Fruit fly (Drosophila melanogaster) S2 (cell line): Measurements from ENCODE around the gene comm2.

ENCODE experiments used
- CG8478 ChIP-seq: fragments of >200 bp; optimal IDR thresholded peaks from 2 replicates; lab custom pipeline; 2018
- CTCF ChIP-seq, 2 experiments: fragments of >200 bp; optimal IDR thresholded peaks; 2 replicates each; lab custom pipeline; 2018

comm2 gene

DNA sequence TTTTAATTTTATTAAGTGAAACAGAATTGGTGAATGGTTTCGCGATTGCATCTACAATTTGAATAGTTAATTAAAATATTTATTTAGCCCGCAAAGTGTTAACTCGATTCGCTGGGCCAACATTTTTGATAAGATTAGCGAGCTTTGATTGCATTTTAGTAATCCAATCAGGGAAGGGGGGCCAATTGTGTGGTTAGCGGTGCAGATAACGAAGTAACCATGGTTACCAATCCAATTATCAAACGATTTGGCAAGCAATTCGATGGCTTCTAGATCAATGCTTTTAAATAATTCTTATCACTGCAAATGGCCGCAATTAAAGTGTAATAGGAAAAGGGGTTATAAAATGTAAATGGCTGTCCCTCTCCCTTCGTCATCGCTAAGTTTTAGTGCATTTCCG is 7.3 kb downstream of the comm2 start:
- TF ChIP-seq CG8478 (no peak), CTCF (optimal IDR thresholded peaks at IDR 0.05; lab: Kevin White, UChicago) (no peak)

dm6 chr3L:15691968-15692367 is 7.7 kb downstream of the comm2 start, which contains the start of gene CG34451:
Gene CG34451, minus strand, starts transcription at chr3L:15692068.
- TF ChIP-seq CTCF (optimal IDR thresholded peaks at IDR 0.05; lab: Kevin White, UChicago) (no peak), CG8478 (no peak)

DNA sequence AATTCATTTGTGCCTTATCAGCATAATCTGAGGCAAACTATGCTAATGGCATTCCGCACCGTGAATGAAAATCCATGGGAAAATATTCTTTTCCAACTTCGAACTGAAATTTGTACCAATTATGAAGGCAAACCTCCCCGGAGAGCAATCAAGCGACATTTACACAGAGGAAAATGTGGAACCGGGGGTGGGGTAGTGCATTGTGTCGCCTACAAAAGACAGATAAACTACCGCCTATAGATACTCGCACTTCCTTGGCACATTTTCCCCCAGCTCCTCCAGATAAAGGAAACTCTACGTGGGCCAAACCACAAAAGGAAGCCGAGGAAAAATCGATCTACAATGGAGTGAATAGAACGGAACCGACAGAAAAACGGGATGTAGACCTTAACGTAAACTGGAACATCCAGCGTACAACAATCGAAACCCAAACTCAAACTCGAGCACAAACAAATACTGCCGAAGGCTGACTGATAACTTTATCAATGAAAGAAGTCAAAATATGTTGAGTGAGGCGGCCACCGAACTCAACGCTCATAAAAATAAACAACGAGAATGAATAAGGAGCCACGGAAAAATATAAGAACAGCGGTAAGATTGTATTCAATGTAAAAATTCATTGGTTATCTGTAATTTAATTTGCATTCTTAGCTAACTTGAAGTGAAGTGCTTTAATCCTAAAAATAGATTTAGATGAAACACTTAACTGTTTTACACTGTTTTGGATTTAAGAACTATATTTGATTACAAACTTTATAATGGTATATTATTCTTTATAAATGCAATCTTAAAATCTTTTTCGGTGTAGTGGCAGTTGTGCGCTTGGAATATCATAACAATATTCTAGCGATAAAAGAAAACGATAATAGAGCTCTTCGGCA is 8.7 kb downstream of the comm2 start:
- TF ChIP-seq CTCF (optimal IDR thresholded peaks at IDR 0.05; lab: Kevin White, UChicago): no peak
- TF ChIP-seq CG8478: no peak

- TF ChIP-seq CTCF (optimal IDR thresholded peaks at IDR 0.05; lab: Kevin White, UChicago): no peak
- no peak for TF ChIP-seq CG8478
Observed at dm6 chr3L:15689518-15689917, 10.1 kb downstream of the comm2 start.

- TF ChIP-seq CG8478: no peak
- TF ChIP-seq CTCF (optimal IDR thresholded peaks at IDR 0.05; lab: Kevin White, UChicago): no peak
Observed at dm6 chr3L:15687802-15688201, 11.8 kb downstream of the comm2 start, which contains the start of gene CG34452. Gene CG34452, minus strand, starts transcription at chr3L:15687902.

- TF ChIP-seq CG8478 (no peak), CTCF (optimal IDR thresholded peaks at IDR 0.05; lab: Kevin White, UChicago) (no peak)
Observed at dm6 chr3L:15684017-15684416, 15.6 kb downstream of the comm2 start.

DNA sequence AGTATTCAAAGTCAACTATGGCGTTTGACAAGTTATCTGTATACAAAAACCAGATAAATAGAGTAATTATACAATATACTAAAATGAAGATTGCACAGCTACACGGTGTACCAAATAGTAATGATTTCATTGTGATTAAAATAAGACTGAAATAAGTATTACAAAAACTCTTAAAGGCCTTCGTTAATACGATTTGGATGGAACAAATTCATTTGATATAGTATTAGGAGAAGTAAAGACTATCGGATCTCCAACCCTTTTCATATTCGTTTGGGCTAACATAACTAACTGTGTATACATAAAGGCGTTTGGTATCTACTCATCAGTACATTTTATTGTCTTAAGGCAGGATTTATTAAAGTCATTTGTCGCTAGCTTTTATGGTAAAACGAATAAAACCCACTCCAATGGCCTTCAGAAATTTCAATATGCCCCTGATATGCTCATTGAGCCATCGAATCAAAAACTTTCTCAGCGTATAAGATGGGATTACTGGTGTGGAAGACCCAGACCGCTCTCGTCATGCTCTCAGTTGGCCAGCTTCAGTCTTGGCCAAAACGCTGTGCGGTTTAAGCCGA is 16.2 kb downstream of the comm2 start, which contains the start of the genes CG7579 and Pgant8:
Gene CG7579 (minus strand): TSS at position 101 of the 578 bp plus-strand sequence.
Gene Pgant8 (plus strand): TSS at position 528 of the 578 bp plus-strand sequence.
- no peak for TF ChIP-seq CTCF (optimal IDR thresholded peaks at IDR 0.05; lab: Kevin White, UChicago)
- no peak for TF ChIP-seq CG8478

dm6 chr3L:15679420-15679819 is 20.2 kb downstream of the comm2 start, which contains the start of gene CG7304:
Gene CG7304, plus strand, starts transcription at chr3L:15679720.
- TF ChIP-seq CG8478: no peak
- no peak for TF ChIP-seq CTCF (optimal IDR thresholded peaks at IDR 0.05; lab: Kevin White, UChicago)

DNA sequence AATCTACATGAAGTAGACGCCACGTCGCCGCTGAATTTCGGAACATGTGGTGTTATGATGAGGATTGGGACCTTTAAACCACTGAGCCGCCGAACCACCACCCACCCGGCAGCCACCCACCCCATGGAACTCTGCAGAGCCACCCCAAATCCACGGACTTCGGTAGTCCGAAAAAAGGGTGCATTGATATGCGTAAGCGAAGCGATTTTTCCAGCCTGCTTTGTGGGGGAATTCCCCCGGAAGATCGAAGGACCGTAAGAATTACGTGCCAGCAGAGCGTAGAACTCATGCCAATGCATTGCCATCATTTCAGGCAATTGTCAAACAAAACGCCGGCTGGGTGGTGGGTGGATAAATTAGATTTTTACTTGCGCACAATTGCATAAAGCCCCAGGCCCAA is 21.4 kb downstream of the comm2 start:
- no peak for TF ChIP-seq CG8478
- TF ChIP-seq CTCF (optimal IDR thresholded peaks at IDR 0.05; lab: Kevin White, UChicago): no peak

- TF ChIP-seq CTCF (optimal IDR thresholded peaks at IDR 0.05; lab: Kevin White, UChicago): no peak
- no peak for TF ChIP-seq CG8478
Observed at dm6 chr3L:15677662-15678061, 22.0 kb downstream of the comm2 start.

- no peak for TF ChIP-seq CG8478
Observed at dm6 chr3L:15675111-15675510, 24.5 kb downstream of the comm2 start.

dm6 chr3L:15672800-15673199 is 26.9 kb downstream of the comm2 start:
- no peak for TF ChIP-seq CG8478
- no peak for TF ChIP-seq CTCF (optimal IDR thresholded peaks at IDR 0.05; lab: Kevin White, UChicago)

DNA sequence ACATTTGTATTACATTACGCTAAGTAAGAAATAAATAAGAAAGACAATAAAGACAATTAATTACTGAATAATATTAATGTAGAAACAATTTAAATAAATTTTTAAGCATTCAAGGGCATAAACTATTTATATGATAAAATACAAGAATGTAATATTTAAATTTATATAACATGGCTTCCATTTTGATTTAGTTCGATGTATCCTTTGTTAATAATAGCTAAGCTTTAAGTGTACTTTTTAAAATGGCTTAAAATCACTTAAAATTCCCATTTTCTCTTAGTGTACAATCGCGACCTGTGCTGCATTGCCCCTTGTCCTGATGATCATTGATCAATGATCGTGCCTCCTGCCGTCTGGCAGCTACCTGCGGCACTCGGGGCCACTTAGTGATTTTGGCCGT is 29.2 kb downstream of the comm2 start:
- no peak for TF ChIP-seq CG8478
- no peak for TF ChIP-seq CTCF (optimal IDR thresholded peaks at IDR 0.05; lab: Kevin White, UChicago)

dm6 chr3L:15669939-15670338 is 29.7 kb downstream of the comm2 start:
- TF ChIP-seq CTCF (optimal IDR thresholded peaks at IDR 0.05; lab: Kevin White, UChicago): no peak
- no peak for TF ChIP-seq CG8478

dm6 chr3L:15665741-15666140 is 33.9 kb downstream of the comm2 start:
- no peak for TF ChIP-seq CG8478
- no peak for TF ChIP-seq CTCF (optimal IDR thresholded peaks at IDR 0.05; lab: Kevin White, UChicago)

DNA sequence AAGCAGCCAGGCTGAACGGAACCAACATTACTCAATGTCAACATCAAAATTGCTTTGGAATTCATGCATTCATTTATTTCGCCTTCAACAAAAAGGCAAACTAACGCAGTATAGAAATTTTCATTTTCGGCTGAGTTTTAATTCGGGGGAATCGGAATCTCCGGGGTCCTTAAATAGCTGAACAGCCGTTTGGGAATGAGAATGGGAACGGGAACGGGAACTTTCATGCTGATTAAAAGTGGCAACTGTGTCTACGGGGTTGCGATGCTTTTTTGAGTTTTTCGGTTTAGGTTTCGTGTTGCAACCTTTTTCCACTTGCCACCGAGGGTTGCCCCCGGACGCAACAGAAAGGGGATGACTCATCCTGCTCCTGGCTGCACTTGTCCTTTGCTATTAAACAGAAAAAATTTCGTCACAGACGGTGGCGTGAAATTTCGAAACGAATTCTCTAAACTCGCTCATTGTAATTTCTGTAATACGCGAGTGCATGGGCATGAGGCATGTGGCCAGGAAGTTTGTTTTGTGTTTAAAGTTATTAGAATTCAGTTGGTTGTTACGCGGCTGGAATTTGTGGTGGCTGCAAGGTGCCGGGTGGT is 35.4 kb downstream of the comm2 start:
- TF ChIP-seq CTCF (optimal IDR thresholded peaks at IDR 0.05; lab: Kevin White, UChicago): no peak
- TF ChIP-seq CG8478: no peak
